Worm (Caenorhabditis elegans): ENCODE results near the gene H04D03.2.

DNA sequence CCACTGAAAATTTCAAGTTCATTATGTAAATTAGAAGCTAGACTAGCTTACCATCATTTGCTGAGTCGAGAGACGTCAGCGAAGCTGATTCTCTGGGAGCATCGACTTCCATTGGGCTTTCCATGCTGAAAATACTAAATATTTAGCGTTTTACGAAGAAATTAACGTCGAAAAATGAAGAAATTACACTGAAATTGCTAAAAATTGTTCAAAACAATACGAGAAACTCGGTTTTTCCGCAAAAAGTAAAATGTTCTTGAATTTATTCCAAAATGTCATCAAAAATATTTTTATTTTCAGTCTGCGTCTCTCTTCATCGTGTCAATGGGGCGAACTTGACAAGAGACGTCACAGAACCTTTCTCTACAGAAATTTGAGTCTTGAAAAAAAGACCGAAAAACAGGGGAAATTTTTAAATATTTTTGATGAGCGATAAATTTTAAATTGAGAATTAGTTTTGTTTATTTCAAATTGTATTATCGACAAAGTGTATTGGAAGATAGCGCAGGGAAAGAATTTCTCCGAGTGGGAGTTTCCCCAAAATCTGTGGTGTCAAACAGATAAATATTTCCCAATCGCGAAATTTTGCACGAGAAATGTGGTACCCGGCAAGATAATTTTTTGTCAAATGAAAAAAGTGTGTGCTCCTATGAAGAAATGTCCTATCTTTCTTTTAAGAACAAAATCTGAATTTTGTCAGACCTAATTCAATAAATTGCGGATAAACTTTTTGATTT, 18.4 kb upstream of the H04D03.2 start, which contains the start of gene ecps-1:
- TF ChIP-seq nhr-237 (tag; optimal IDR thresholded peaks at IDR 0.05) (peak; percentile 46), Y55F3AM.14 (GFP tag; optimal IDR thresholded peaks at IDR 0.05) (no peak), R02D3.7 (tag; optimal IDR thresholded peaks at IDR 0.05) (peak; percentile 41), nhr-129 (tag; optimal IDR thresholded peaks at IDR 0.05) (peak; percentile 81), aly-2 (tag; optimal IDR thresholded peaks at IDR 0.05) (no peak), ceh-82 (tag; optimal IDR thresholded peaks at IDR 0.05) (no peak), nhr-11 (tag; optimal IDR thresholded peaks at IDR 0.05) (peak; percentile 11), ama-1 (optimal IDR thresholded peaks at IDR 0.05) (no peak), F13H6.1 (tag; optimal IDR thresholded peaks at IDR 0.05) (peak; percentile 77), lin-13 (GFP tag; optimal IDR thresholded peaks at IDR 0.05) (no peak), unc-55 (GFP tag; optimal IDR thresholded peaks at IDR 0.05) (peak; percentile 96), unc-39 (tag; optimal IDR thresholded peaks at IDR 0.05) (no peak), skn-1 (tag; optimal IDR thresholded peaks at IDR 0.05) (peak; percentile 95), ztf-4 (tag; optimal IDR thresholded peaks at IDR 0.05) (no peak)
